Fruit fly (Drosophila melanogaster) whole organism, wandering third instar larva: ENCODE results near the gene CG42759.

Source experiments
- Abd-B ChIP-seq: fragments of >200 bp; optimal IDR thresholded peaks from 2 replicates; lab custom pipeline; 2017; ENCODE audit warnings: missing biosample characterization, missing genetic modification characterization
- CG32264 ChIP-seq: fragments of 200-800 bp; sonication (Bioruptor generic); optimal IDR thresholded peaks from 2 replicates; lab custom pipeline; 2016; ENCODE audit warnings: missing biosample characterization, missing genetic modification characterization
- CG9705 ChIP-seq: fragments of 200-800 bp; sonication (Bioruptor generic); optimal IDR thresholded peaks from 2 replicates; lab custom pipeline; 2018; ENCODE audit warnings: missing biosample characterization, mild to moderate bottlenecking, missing genetic modification characterization
- CrebA ChIP-seq: fragments of 200-800 bp; sonication (Bioruptor generic); optimal IDR thresholded peaks from 2 replicates; lab custom pipeline; 2016; ENCODE audit warnings: missing biosample characterization, mild to moderate bottlenecking, missing genetic modification characterization, borderline replicate concordance
- Dfd ChIP-seq: fragments of >200 bp; optimal IDR thresholded peaks from 2 replicates; lab custom pipeline; 2017; ENCODE audit warnings: missing biosample characterization, missing genetic modification characterization
- Dif ChIP-seq: fragments of 200-275, 200-300 bp; sonication (Bioruptor generic); optimal IDR thresholded peaks from 2 replicates; lab custom pipeline; 2018; ENCODE audit warnings: missing biosample characterization, missing genetic modification characterization; ENCODE audit not compliant: partially characterized antibody
- GATAd ChIP-seq: sonication (Bioruptor generic); optimal IDR thresholded peaks from 2 replicates; lab custom pipeline; 2016; ENCODE audit warnings: missing biosample characterization, missing genetic modification characterization
- HLH106 ChIP-seq: fragments of 200-800 bp; optimal IDR thresholded peaks from 3 replicates; lab custom pipeline; 2019; ENCODE audit warnings: missing biosample characterization, mild to moderate bottlenecking, missing genetic modification characterization, moderate library complexity
- Hnf4 ChIP-seq: fragments of 200-800 bp; sonication (Bioruptor generic); optimal IDR thresholded peaks from 2 replicates; lab custom pipeline; 2016; ENCODE audit warnings: missing biosample characterization, mild to moderate bottlenecking, missing genetic modification characterization
- Hr78 ChIP-seq: fragments of >200 bp; optimal IDR thresholded peaks from 2 replicates; lab custom pipeline; 2017; ENCODE audit warnings: missing biosample characterization, missing genetic modification characterization
- Hr83 ChIP-seq: fragments of 200-300 bp; sonication (Bioruptor generic); optimal IDR thresholded peaks from 2 replicates; lab custom pipeline; 2016; ENCODE audit warnings: missing biosample characterization, mild to moderate bottlenecking, missing genetic modification characterization, moderate library complexity; ENCODE audit not compliant: poor library complexity, severe bottlenecking
- Jra ChIP-seq: sonication (Bioruptor generic); optimal IDR thresholded peaks from 2 replicates; lab custom pipeline; 2016; ENCODE audit warnings: missing biosample characterization, missing genetic modification characterization
- Mio ChIP-seq: sonication (Bioruptor generic); optimal IDR thresholded peaks from 2 replicates; lab custom pipeline; 2016; ENCODE audit warnings: missing biosample characterization, missing genetic modification characterization
- Myc ChIP-seq: fragments of >200 bp; optimal IDR thresholded peaks from 2 replicates; lab custom pipeline; 2017
- N ChIP-seq: fragments of >200 bp; optimal IDR thresholded peaks from 2 replicates; lab custom pipeline; 2018; ENCODE audit warnings: missing biosample characterization, missing external identifiers, missing genetic modification characterization
- OdsH ChIP-seq: fragments of 200-800 bp; sonication (Bioruptor generic); optimal IDR thresholded peaks from 2 replicates; lab custom pipeline; 2016; ENCODE audit warnings: missing biosample characterization, mild to moderate bottlenecking, missing genetic modification characterization
- Rel ChIP-seq, 2 experiments: fragments of 200-800 bp; sonication (Bioruptor generic) in 1 of 2; optimal IDR thresholded peaks; 2 replicates in 1 of 2; 3 replicates in 1 of 2; lab custom pipeline; 2016 to 2019; ENCODE audit warnings: mild to moderate bottlenecking in 2 of 2, missing biosample characterization in 2 of 2, missing genetic modification characterization in 2 of 2, moderate library complexity in 1 of 2
- Sp1 ChIP-seq: fragments of 200-800 bp; sonication (Bioruptor generic); optimal IDR thresholded peaks from 3 replicates; lab custom pipeline; 2019; ENCODE audit warnings: missing biosample characterization, mild to moderate bottlenecking, missing genetic modification characterization, moderate library complexity
- Vsx2 ChIP-seq: fragments of 200-300, 225-300 bp; sonication (Bioruptor generic); optimal IDR thresholded peaks from 2 replicates; lab custom pipeline; 2018; ENCODE audit warnings: missing biosample characterization, missing genetic modification characterization; ENCODE audit not compliant: partially characterized antibody
- br ChIP-seq: fragments of 200-800 bp; sonication (Bioruptor generic); optimal IDR thresholded peaks from 2 replicates; lab custom pipeline; 2016; ENCODE audit warnings: missing biosample characterization, missing genetic modification characterization
- brk ChIP-seq: fragments of 200-800 bp; sonication (Bioruptor generic); optimal IDR thresholded peaks from 2 replicates; lab custom pipeline; 2016; ENCODE audit warnings: missing biosample characterization, mild to moderate bottlenecking, missing genetic modification characterization
- dl ChIP-seq, 2 experiments: fragments of 175-275, 200-275 bp in 1 of 2; fragments of 200-275 bp in 1 of 2; sonication (Bioruptor generic); optimal IDR thresholded peaks; lab custom pipeline; 2018; ENCODE audit warnings: mild to moderate bottlenecking in 2 of 2, missing biosample characterization in 2 of 2, missing genetic modification characterization in 2 of 2, moderate library complexity in 2 of 2; ENCODE audit not compliant: partially characterized antibody in 2 of 2, insufficient read depth in 1 of 2
- dmrt93B ChIP-seq: fragments of 200-800 bp; sonication (Bioruptor generic); optimal IDR thresholded peaks from 2 replicates; lab custom pipeline; 2018; ENCODE audit warnings: missing biosample characterization, mild to moderate bottlenecking, missing genetic modification characterization
- dsf ChIP-seq: sonication (Bioruptor generic); optimal IDR thresholded peaks from 2 replicates; lab custom pipeline; 2016; ENCODE audit warnings: missing biosample characterization, missing genetic modification characterization, borderline replicate concordance
- ey ChIP-seq: fragments of 200-800 bp; sonication (Bioruptor generic); optimal IDR thresholded peaks from 2 replicates; lab custom pipeline; 2016; ENCODE audit warnings: missing biosample characterization, missing genetic modification characterization
- foxo ChIP-seq, 2 experiments: fragments of 200-800 bp; sonication (Bioruptor generic); optimal IDR thresholded peaks; 2 replicates in 1 of 2; 3 replicates in 1 of 2; lab custom pipeline; 2016 to 2017; ENCODE audit warnings: missing biosample characterization in 2 of 2, missing genetic modification characterization in 2 of 2
- fru ChIP-seq: fragments of 200-800 bp; sonication (Bioruptor generic); optimal IDR thresholded peaks from 3 replicates; lab custom pipeline; 2016; ENCODE audit warnings: missing biosample characterization, mild to moderate bottlenecking, missing genetic modification characterization
- h ChIP-seq: fragments of 200-800 bp; sonication (Bioruptor generic); optimal IDR thresholded peaks from 3 replicates; lab custom pipeline; 2016; ENCODE audit warnings: missing biosample characterization, mild to moderate bottlenecking, missing genetic modification characterization
- jim ChIP-seq: fragments of 175-275, 200-325 bp; sonication (Bioruptor generic); optimal IDR thresholded peaks from 2 replicates; lab custom pipeline; 2016; ENCODE audit warnings: missing biosample characterization, mild to moderate bottlenecking, missing genetic modification characterization
- lola ChIP-seq: fragments of >200 bp; optimal IDR thresholded peaks from 2 replicates; lab custom pipeline; 2017; ENCODE audit warnings: missing biosample characterization, missing genetic modification characterization
- pan ChIP-seq: fragments of >200 bp; optimal IDR thresholded peaks from 2 replicates; lab custom pipeline; 2017
- psq ChIP-seq: fragments of 200-800 bp; sonication (Bioruptor generic); optimal IDR thresholded peaks from 3 replicates; lab custom pipeline; 2017; ENCODE audit warnings: missing biosample characterization, mild to moderate bottlenecking, missing genetic modification characterization, moderate library complexity
- rgr ChIP-seq: fragments of 200-800 bp; sonication (Bioruptor generic); optimal IDR thresholded peaks from 3 replicates; lab custom pipeline; 2016; ENCODE audit warnings: missing biosample characterization, mild to moderate bottlenecking, missing genetic modification characterization
- sage ChIP-seq: fragments of 200-800 bp; sonication (Bioruptor generic); optimal IDR thresholded peaks from 2 replicates; lab custom pipeline; 2016; ENCODE audit warnings: missing biosample characterization, mild to moderate bottlenecking, missing genetic modification characterization
- sv ChIP-seq: fragments of 200-800 bp; sonication (Bioruptor generic); optimal IDR thresholded peaks from 3 replicates; lab custom pipeline; 2016; ENCODE audit warnings: missing biosample characterization, missing genetic modification characterization
- tai ChIP-seq: sonication (Bioruptor generic); optimal IDR thresholded peaks from 2 replicates; lab custom pipeline; 2016; ENCODE audit warnings: missing biosample characterization, missing genetic modification characterization
- usp ChIP-seq: fragments of >200 bp; optimal IDR thresholded peaks from 2 replicates; lab custom pipeline; 2017; ENCODE audit warnings: missing biosample characterization, missing genetic modification characterization
- woc ChIP-seq: sonication (Bioruptor generic); optimal IDR thresholded peaks from 2 replicates; lab custom pipeline; 2016; ENCODE audit warnings: missing biosample characterization, mild to moderate bottlenecking, missing genetic modification characterization

Gene CG42759

DNA sequence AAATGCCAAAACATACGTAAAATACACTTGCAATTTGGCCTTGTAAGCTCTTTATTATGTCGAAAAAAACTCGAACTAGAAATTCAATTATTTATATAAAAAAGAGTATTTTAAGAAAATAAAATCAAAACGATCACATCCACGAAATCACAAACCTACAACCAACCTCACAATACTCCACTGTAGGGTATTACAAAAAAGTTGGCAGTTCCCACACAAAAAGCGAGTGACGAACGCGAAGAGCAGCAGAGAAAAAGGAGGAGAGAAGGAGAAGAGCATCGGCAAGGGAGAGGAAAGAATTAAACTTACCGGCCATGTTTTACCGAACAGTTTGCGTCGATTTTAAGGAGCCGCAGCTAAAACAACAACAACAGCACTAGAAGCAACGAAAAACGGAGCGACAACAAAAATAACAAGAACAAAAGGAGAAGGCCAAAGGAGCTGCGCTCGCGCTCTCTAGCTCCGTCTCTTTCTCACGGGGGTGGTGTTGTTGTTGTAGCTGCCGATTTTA lies 9.9 kb upstream of the CG42759 start (continued):
- no peak for TF ChIP-seq dsf (GFP tag; lab: Kevin White, UChicago)
- no peak for TF ChIP-seq CrebA
- no peak for TF ChIP-seq usp
- TF ChIP-seq Myc = no peak

DNA sequence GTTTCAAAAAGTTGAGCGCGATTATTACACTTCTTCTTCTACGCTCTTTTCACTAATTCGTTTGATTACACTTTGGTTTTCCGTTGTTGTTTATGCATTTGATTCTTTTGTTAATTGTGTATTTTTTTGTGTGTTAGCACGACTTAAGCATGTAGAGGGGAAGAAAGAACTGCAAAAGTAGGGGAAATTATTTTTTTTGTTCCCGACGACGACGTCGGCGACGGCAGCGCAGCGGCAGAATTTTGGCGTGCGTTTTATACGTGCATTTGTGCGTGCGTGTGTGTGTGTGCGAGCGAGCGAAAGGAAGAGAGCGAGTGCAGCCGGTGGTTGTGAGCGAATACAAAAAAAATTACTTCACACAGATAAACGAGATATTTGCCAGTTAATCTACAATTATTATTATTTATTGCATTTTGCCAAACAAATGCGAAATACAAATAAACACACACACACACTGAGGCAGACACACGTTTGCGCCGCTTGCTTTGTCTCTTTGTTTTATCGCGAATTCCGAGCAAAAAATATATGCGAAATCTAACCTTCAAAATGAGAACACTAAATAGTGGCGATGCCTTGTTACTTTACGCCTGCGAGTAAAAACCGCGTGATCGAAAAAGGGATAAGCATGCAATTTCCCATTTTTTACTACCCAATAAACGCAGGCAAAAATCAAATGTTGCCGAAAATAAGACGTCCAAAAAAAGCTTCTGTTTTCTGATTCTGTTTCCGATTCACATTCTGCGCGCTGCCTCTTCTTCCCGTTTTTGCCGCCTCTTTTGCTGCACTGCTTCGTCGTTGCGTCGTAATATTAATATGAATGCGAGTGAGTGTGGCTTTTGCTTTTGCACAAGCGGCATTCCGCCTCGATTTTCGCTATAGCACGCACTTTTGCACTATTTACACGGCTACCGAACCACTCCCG lies 9.2 kb upstream of the CG42759 start:
- TF ChIP-seq Hr78 (no peak), CG32264 (GFP tag; lab: Kevin White, UChicago) (peak; percentile 30), dsf (GFP tag; lab: Kevin White, UChicago) (no peak), Hnf4 (GFP tag; lab: Kevin White, UChicago) (no peak), CG9705 (GFP tag; lab: Kevin White, UChicago) (no peak), psq (peak; percentile 96), sage (GFP tag; lab: Kevin White, UChicago) (peak; percentile 79), ey (no peak), pan (lab: Kevin White, UChicago) (no peak), Dfd (GFP tag; lab: Kevin White, UChicago) (no peak), rgr (GFP tag; lab: Kevin White, UChicago) (no peak), N (GFP tag; lab: Kevin White, UChicago) (no peak), Dif (GFP tag; lab: Kevin White, UChicago) (no peak), Rel (GFP tag; optimal IDR thresholded peaks at IDR 0.05; lab: Kevin White, UChicago) (peak; percentile 27), Rel (tag; optimal IDR thresholded peaks at IDR 0.05; lab: Kevin White, UChicago) (no peak), br (GFP tag; lab: Kevin White, UChicago) (no peak), sv (GFP tag; lab: Kevin White, UChicago) (no peak), brk (GFP tag; lab: Kevin White, UChicago) (no peak), fru (peak; percentile 67), lola (GFP tag; lab: Kevin White, UChicago) (no peak), Jra (GFP tag; lab: Kevin White, UChicago) (no peak), HLH106 (tag; lab: Kevin White, UChicago) (no peak)
- TF ChIP-seq, all 38 proteins: peak for 5

DNA sequence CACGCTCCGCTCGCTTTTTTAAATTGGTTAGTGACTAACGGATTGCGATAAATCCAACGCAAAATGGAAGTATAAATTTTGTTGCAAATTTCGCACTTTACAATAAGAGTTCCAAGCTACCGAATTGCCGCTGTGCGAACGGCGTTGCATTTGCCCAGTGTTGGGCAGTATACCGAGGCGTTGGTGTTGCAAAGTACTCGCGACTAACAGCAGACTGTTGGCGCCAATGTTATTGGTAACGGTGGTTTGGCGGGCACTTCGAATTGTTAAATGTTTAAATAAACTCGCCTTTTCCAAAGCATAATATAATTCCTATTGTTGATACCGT lies 8.6 kb upstream of the CG42759 start:
- TF ChIP-seq CG32264 (GFP tag; lab: Kevin White, UChicago) (peak; percentile 60), Hnf4 (GFP tag; lab: Kevin White, UChicago) (peak; percentile 87), usp (no peak), dmrt93B (GFP tag; lab: Kevin White, UChicago) (no peak), Jra (GFP tag; lab: Kevin White, UChicago) (peak; percentile 82), tai (GFP tag; lab: Kevin White, UChicago) (peak; percentile 67), CG9705 (GFP tag; lab: Kevin White, UChicago) (peak; percentile 48), jim (GFP tag; lab: Kevin White, UChicago) (no peak), br (GFP tag; lab: Kevin White, UChicago) (peak; percentile 76), Vsx2 (GFP tag; lab: Kevin White, UChicago) (no peak), Hr78 (no peak), OdsH (GFP tag; lab: Kevin White, UChicago) (peak; percentile 55), Dif (GFP tag; lab: Kevin White, UChicago) (no peak), sv (GFP tag; lab: Kevin White, UChicago) (peak; percentile 35), HLH106 (tag; lab: Kevin White, UChicago) (peak; percentile 37), dsf (GFP tag; lab: Kevin White, UChicago) (peak; percentile 55), h (GFP tag; lab: Kevin White, UChicago) (peak; percentile 79), psq (peak; percentile 77), dl (GFP tag; optimal IDR thresholded peaks at IDR 0.05; lab: Kevin White, UChicago; ENCODE audit: insufficient read depth in 1 of 2, partially characterized antibody in 2 of 2) (no peak), Hr83 (GFP tag; lab: Kevin White, UChicago) (peak; percentile 95), Abd-B (no peak), Sp1 (GFP tag; lab: Kevin White, UChicago) (peak; percentile 48), sage (GFP tag; lab: Kevin White, UChicago) (no peak), fru (peak; percentile 68), GATAd (GFP tag; lab: Kevin White, UChicago) (no peak), foxo (GFP tag; optimal IDR thresholded peaks at IDR 0.05; lab: Kevin White, UChicago) (peak in 1 of 2 experiments; percentile 79), ey (peak; percentile 60), Myc (peak; percentile 22), N (GFP tag; lab: Kevin White, UChicago) (no peak), rgr (GFP tag; lab: Kevin White, UChicago) (peak; percentile 79), pan (lab: Kevin White, UChicago) (no peak), CrebA (no peak), woc (GFP tag; lab: Kevin White, UChicago) (peak; percentile 13), Dfd (GFP tag; lab: Kevin White, UChicago) (no peak), Rel (GFP tag; optimal IDR thresholded peaks at IDR 0.05; lab: Kevin White, UChicago) (no peak), Rel (tag; optimal IDR thresholded peaks at IDR 0.05; lab: Kevin White, UChicago) (peak; percentile 19), lola (GFP tag; lab: Kevin White, UChicago) (no peak), brk (GFP tag; lab: Kevin White, UChicago) (peak; percentile 33), Mio (peak; percentile 9)
